Worm (Caenorhabditis elegans): Measurements from ENCODE around the gene T07E3.2.

Gene T07E3.2

DNA sequence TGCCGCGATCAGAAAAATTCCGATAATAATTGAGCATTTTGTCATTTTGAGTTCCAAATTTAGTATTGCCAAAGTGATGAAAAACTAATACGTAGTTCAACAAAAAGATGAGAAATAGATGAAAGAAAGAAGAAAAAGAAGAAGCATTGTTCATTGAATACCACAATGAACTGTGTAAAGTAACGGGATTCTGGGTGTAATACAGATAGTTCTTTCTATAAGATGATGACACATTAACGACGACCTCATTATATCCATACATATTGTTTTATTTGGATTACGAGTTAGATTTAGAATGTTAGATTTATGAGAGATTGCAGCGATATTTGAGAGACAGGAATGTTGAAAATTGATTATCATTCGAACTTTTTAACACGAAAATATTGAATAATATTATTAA lies 14.9 kb upstream of the T07E3.2 start, which contains the start of gene K04C2.5:
Gene K04C2.5 (minus strand): TSS at position 101 of the 400 bp plus-strand sequence.
- TF ChIP-seq madf-8 (GFP tag; conservative IDR thresholded peaks at IDR 0.05) (no peak), ztf-6 (GFP tag; IDR thresholded peaks at IDR 0.05) (no peak), ama-1 (optimal IDR thresholded peaks at IDR 0.05) (no peak), ama-1 (GFP tag; optimal IDR thresholded peaks at IDR 0.05) (no peak), nhr-80 (tag; optimal IDR thresholded peaks at IDR 0.05) (no peak), hsf-1 (GFP tag; IDR thresholded peaks at IDR 0.05) (no peak), F57A8.1 (GFP tag; optimal IDR thresholded peaks at IDR 0.05) (no peak), lin-54 (GFP tag; optimal IDR thresholded peaks at IDR 0.05) (no peak), ceh-27 (GFP tag; optimal IDR thresholded peaks at IDR 0.05) (no peak), snpc-1.3 (tag; optimal IDR thresholded peaks at IDR 0.05; ENCODE audit: insufficient read depth) (no peak)

ce11 chrIII:6895166-6895565 lies 11.3 kb upstream of the T07E3.2 start:
- TF ChIP-seq cebp-1 (GFP tag; IDR thresholded peaks at IDR 0.05): no peak
- TF ChIP-seq cebp-1 (tag; optimal IDR thresholded peaks at IDR 0.05): peak; percentile 74
- TF ChIP-seq ztf-18 (tag; optimal IDR thresholded peaks at IDR 0.05): no peak
- TF ChIP-seq hlh-26 (GFP tag; conservative IDR thresholded peaks at IDR 0.05): no peak
- peak; percentile 41; the same call in 1 of the 2 replicates for TF ChIP-seq lin-26 (GFP tag; IDR thresholded peaks at IDR 0.05)
- peak; percentile 54 for TF ChIP-seq tbp1 (GFP tag; optimal IDR thresholded peaks at IDR 0.05)
- TF ChIP-seq nhr-80 (tag; optimal IDR thresholded peaks at IDR 0.05): peak; percentile 94
- TF ChIP-seq ztf-26 (tag; optimal IDR thresholded peaks at IDR 0.05): peak; percentile 31
- peak; percentile 20 for TF ChIP-seq pha-4 (tag; optimal IDR thresholded peaks at IDR 0.05)
- TF ChIP-seq let-607 (tag; optimal IDR thresholded peaks at IDR 0.05): no peak
- TF ChIP-seq ets-4 (GFP tag; optimal IDR thresholded peaks at IDR 0.05): peak; percentile 49
- peak; percentile 2 for TF ChIP-seq ztf-22 (GFP tag; optimal IDR thresholded peaks at IDR 0.05)
- no peak for TF ChIP-seq F33H1.4 (GFP tag; IDR thresholded peaks at IDR 0.05)
- no peak for TF ChIP-seq ama-1 (optimal IDR thresholded peaks at IDR 0.05)
- TF ChIP-seq ama-1 (GFP tag; optimal IDR thresholded peaks at IDR 0.05): peak in 1 of 2 experiments; percentile 51
- TF ChIP-seq attf-5 (GFP tag; optimal IDR thresholded peaks at IDR 0.05): peak; percentile 42
- TF ChIP-seq him-1 (tag; optimal IDR thresholded peaks at IDR 0.05): peak; percentile 28
- TF ChIP-seq unc-62 (GFP tag; optimal IDR thresholded peaks at IDR 0.05): peak; percentile 85
- TF ChIP-seq lin-40 (tag; optimal IDR thresholded peaks at IDR 0.05): peak; percentile 74
- TF ChIP-seq B0336.3 (GFP tag; IDR thresholded peaks at IDR 0.05): peak; percentile 75
- TF ChIP-seq atf-7 (tag; optimal IDR thresholded peaks at IDR 0.05): peak; percentile 77
- TF ChIP-seq mel-28 (tag; optimal IDR thresholded peaks at IDR 0.05; ENCODE audit: borderline replicate concordance): no peak
- TF ChIP-seq die-1 (tag; optimal IDR thresholded peaks at IDR 0.05): peak; percentile 8
- peak; percentile 72; the same call in 1 of the 2 replicates for TF ChIP-seq Y56A3A.18 (GFP tag; IDR thresholded peaks at IDR 0.05)
- peak; percentile 25; the same call in 1 of the 2 replicates for TF ChIP-seq lir-1 (GFP tag; conservative IDR thresholded peaks at IDR 0.05)
- TF ChIP-seq hmg-1.2 (GFP tag; IDR thresholded peaks at IDR 0.05): peak; percentile 73
- peak; percentile 52 for TF ChIP-seq chd-7 (tag; optimal IDR thresholded peaks at IDR 0.05)
- TF ChIP-seq somi-1 (GFP tag; optimal IDR thresholded peaks at IDR 0.05): peak; percentile 58
- TF ChIP-seq nfyb-1 (GFP tag; IDR thresholded peaks at IDR 0.05): peak; percentile 45; the same call in 1 of the 2 replicates
- TF ChIP-seq nhr-27 (tag; optimal IDR thresholded peaks at IDR 0.05): no peak
- TF ChIP-seq C06A6.2 (GFP tag; conservative IDR thresholded peaks at IDR 0.05): 0 out of 2 replicates have a peak, but pooled peaks have one; percentile 36
- no peak for TF ChIP-seq attf-6 (GFP tag; IDR thresholded peaks at IDR 0.05)
- TF ChIP-seq ceh-40 (GFP tag; IDR thresholded peaks at IDR 0.05): no peak
- no peak for TF ChIP-seq nhr-179 (tag; optimal IDR thresholded peaks at IDR 0.05)
- TF ChIP-seq mcd-1 (GFP tag; IDR thresholded peaks at IDR 0.05): peak; percentile 43; the same call in 1 of the 2 replicates
- TF ChIP-seq lin-54 (GFP tag; optimal IDR thresholded peaks at IDR 0.05): peak; percentile 47
- peak; percentile 47; the same call in 1 of the 2 replicates for TF ChIP-seq dox-1 (GFP tag; IDR thresholded peaks at IDR 0.05)
- TF ChIP-seq lsy-27 (tag; optimal IDR thresholded peaks at IDR 0.05; ENCODE audit: borderline replicate concordance, insufficient read depth): no peak
- TF ChIP-seq bed-1 (GFP tag; IDR thresholded peaks at IDR 0.05): no peak
- TF ChIP-seq madf-6 (GFP tag; IDR thresholded peaks at IDR 0.05): peak; percentile 31; the same call in 1 of the 2 replicates

All from whole organism, young adult.